Fruit fly (Drosophila melanogaster): ENCODE results near the gene CG13599.

The CG13599 gene

DNA sequence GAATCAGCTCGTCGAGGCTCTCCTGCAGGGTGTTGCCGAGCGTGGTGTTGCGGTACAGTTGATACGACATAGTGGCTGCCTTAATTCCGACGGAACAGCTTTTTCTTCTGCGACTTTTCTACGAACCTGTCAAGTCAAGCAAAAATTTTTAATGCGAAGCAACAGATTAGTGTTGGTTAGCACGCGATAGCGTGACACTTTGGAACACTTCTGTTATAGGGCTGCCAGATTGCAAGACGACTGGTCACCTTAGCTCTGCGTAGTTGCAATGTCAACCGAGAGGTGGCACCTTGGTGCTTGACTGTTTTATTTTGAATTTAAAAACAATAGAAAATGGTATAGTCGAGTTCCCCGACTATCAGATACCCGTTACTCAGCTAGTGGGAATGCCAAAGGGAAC lies 40.6 kb upstream of the CG13599 start, which contains the start of gene TfIIA-S (continued):
- TF ChIP-seq chn (GFP tag; optimal IDR thresholded peaks at IDR 0.05), result peak; percentile 84
- peak; percentile 50 for TF ChIP-seq Dek (tag; optimal IDR thresholded peaks at IDR 0.05)
- no peak for TF ChIP-seq CG16779 (GFP tag; IDR thresholded peaks at IDR 0.05)
- no peak for TF ChIP-seq CG15011 (GFP tag; optimal IDR thresholded peaks at IDR 0.05)
- TF ChIP-seq NfI (GFP tag; optimal IDR thresholded peaks at IDR 0.05), result peak; percentile 83
- TF ChIP-seq CG14441 (GFP tag; IDR thresholded peaks at IDR 0.05), result no peak
- peak; percentile 54 for TF ChIP-seq CG7556 (GFP tag; optimal IDR thresholded peaks at IDR 0.05)
- peak; percentile 75 for TF ChIP-seq NC2β (GFP tag; optimal IDR thresholded peaks at IDR 0.05)
- peak; percentile 86 for TF ChIP-seq CG9609 (GFP tag; optimal IDR thresholded peaks at IDR 0.05)
- no peak for TF ChIP-seq tap (tag; optimal IDR thresholded peaks at IDR 0.05)
- no peak for TF ChIP-seq CG2889 (GFP tag; IDR thresholded peaks at IDR 0.05)
- TF ChIP-seq Dad (GFP tag; optimal IDR thresholded peaks at IDR 0.05), result peak; percentile 64
- TF ChIP-seq CG12744 (GFP tag; optimal IDR thresholded peaks at IDR 0.05), result peak; percentile 69
- peak; percentile 30 for TF ChIP-seq wek (GFP tag; optimal IDR thresholded peaks at IDR 0.05)
- no peak for TF ChIP-seq CG17612 (GFP tag; IDR thresholded peaks at IDR 0.05)
- TF ChIP-seq CG18619 (GFP tag; optimal IDR thresholded peaks at IDR 0.05), result peak; percentile 70
- TF ChIP-seq twi (tag; optimal IDR thresholded peaks at IDR 0.05), result peak; percentile 3
- peak; percentile 86 for TF ChIP-seq repo (GFP tag; optimal IDR thresholded peaks at IDR 0.05)
- TF ChIP-seq CG10979 (tag; optimal IDR thresholded peaks at IDR 0.05), result peak; percentile 90
- TF ChIP-seq CG14710 (tag; optimal IDR thresholded peaks at IDR 0.05), result peak; percentile 78
- peak; percentile 74 for TF ChIP-seq Bteb2 (GFP tag; optimal IDR thresholded peaks at IDR 0.05)
- peak; percentile 63 for TF ChIP-seq CG17359 (tag; optimal IDR thresholded peaks at IDR 0.05)
- peak; percentile 85 for TF ChIP-seq CG8944 (GFP tag; optimal IDR thresholded peaks at IDR 0.05)
- TF ChIP-seq grau (tag; optimal IDR thresholded peaks at IDR 0.05), result peak; percentile 63
- peak; percentile 24 for TF ChIP-seq Nf-YB (GFP tag; optimal IDR thresholded peaks at IDR 0.05)
- TF ChIP-seq Camta (GFP tag; optimal IDR thresholded peaks at IDR 0.05), result peak; percentile 72
- peak; percentile 100 for TF ChIP-seq Myb (GFP tag; optimal IDR thresholded peaks at IDR 0.05)
- no peak for TF ChIP-seq otp (GFP tag; IDR thresholded peaks at IDR 0.05)
- TF ChIP-seq hkb (optimal IDR thresholded peaks at IDR 0.05), result peak; percentile 55
- TF ChIP-seq hkb (GFP tag; IDR thresholded peaks at IDR 0.05), result no peak
- TF ChIP-seq CG5245 (GFP tag; optimal IDR thresholded peaks at IDR 0.05), result peak; percentile 71
- TF ChIP-seq maf-S (GFP tag; optimal IDR thresholded peaks at IDR 0.05), result peak; percentile 78
- peak; percentile 66 for TF ChIP-seq CG12236 (GFP tag; optimal IDR thresholded peaks at IDR 0.05)
- TF ChIP-seq CG15514 (GFP tag; optimal IDR thresholded peaks at IDR 0.05), result peak; percentile 92
- TF ChIP-seq grn (GFP tag; optimal IDR thresholded peaks at IDR 0.05), result peak; percentile 42
- TF ChIP-seq dmrt99B (tag; optimal IDR thresholded peaks at IDR 0.05), result no peak
- TF ChIP-seq CG4820 (GFP tag; optimal IDR thresholded peaks at IDR 0.05), result peak; percentile 54
- peak; percentile 80 for TF ChIP-seq CG3163 (GFP tag; optimal IDR thresholded peaks at IDR 0.05)
- TF ChIP-seq CG1602 (GFP tag; optimal IDR thresholded peaks at IDR 0.05), result peak; percentile 76
- no peak for TF ChIP-seq Lpt (GFP tag; optimal IDR thresholded peaks at IDR 0.05)
- TF ChIP-seq zf30C (GFP tag; optimal IDR thresholded peaks at IDR 0.05), result no peak
- TF ChIP-seq gro (GFP tag; optimal IDR thresholded peaks at IDR 0.05), result peak; percentile 88
- no peak for TF ChIP-seq gcm (GFP tag; optimal IDR thresholded peaks at IDR 0.05)
- TF ChIP-seq CG9727 (GFP tag; optimal IDR thresholded peaks at IDR 0.05), result peak; percentile 54
- peak; percentile 43 for TF ChIP-seq ATbp (GFP tag; optimal IDR thresholded peaks at IDR 0.05)
- TF ChIP-seq pzg (GFP tag; optimal IDR thresholded peaks at IDR 0.05), result peak; percentile 99
- no peak for TF ChIP-seq CG10462 (GFP tag; optimal IDR thresholded peaks at IDR 0.05)
- peak; percentile 54 for TF ChIP-seq CG7928 (GFP tag; optimal IDR thresholded peaks at IDR 0.05)
- TF ChIP-seq her (GFP tag; optimal IDR thresholded peaks at IDR 0.05), result peak; percentile 86
- TF ChIP-seq CoRest (tag; optimal IDR thresholded peaks at IDR 0.05), result peak; percentile 64
- TF ChIP-seq CG34224 (GFP tag; IDR thresholded peaks at IDR 0.05; ENCODE audit: partially characterized antibody), result no peak
- TF ChIP-seq PHDP (tag; optimal IDR thresholded peaks at IDR 0.05), result peak; percentile 61
